Worm (Caenorhabditis elegans) whole organism, late embryonic: Measurements from ENCODE around the gene sre-51.

Experiments
- ama-1 ChIP-seq: fragments of 150-350 bp; optimal IDR thresholded peaks from 2 replicates; lab custom pipeline; 2014
- ceh-14 ChIP-seq: sonication (generic microtip); optimal IDR thresholded peaks from 2 replicates; lab custom pipeline; 2016; ENCODE audit warnings: missing genotype, missing genetic modification characterization, missing compliant biosample characterization
- fax-1 ChIP-seq: sonication (generic microtip); optimal IDR thresholded peaks from 2 replicates; lab custom pipeline; 2016; ENCODE audit warnings: missing genotype, missing genetic modification characterization, missing compliant biosample characterization
- fkh-10 ChIP-seq: fragments of 150-350 bp; optimal IDR thresholded peaks from 2 replicates; lab custom pipeline; 2014; ENCODE audit warnings: missing biosample characterization, missing genetic modification reagents, missing genetic modification characterization
- sox-4 ChIP-seq: sonication (generic microtip); optimal IDR thresholded peaks from 2 replicates; lab custom pipeline; 2017; ENCODE audit warnings: mild to moderate bottlenecking, missing genetic modification characterization, inconsistent platforms, missing compliant biosample characterization

DNA sequence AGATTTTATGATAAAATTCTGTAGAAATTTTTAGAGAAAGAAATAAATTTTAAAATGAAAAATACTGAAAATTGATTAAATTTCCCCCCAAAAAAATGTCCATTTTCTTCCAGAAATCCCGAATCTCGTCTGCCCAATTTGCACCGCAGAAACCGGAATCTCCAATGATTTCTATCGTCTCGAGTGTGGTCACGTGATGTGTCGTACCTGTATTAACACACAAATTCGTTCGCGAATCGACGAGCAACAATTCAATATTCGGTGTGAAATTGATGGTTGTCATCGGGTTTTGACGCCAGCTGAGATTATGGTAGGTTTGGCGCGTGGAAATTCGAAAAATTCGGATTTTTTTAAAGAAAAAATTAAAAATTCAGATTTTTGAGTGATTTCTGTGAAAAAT is 15.1 kb upstream of the sre-51 start:
- TF ChIP-seq sox-4 (no peak), fax-1 (tag; lab: Kevin White, UChicago) (no peak), ama-1 (no peak), ceh-14 (tag; lab: Kevin White, UChicago) (no peak), fkh-10 (GFP tag; lab: Kevin White, UChicago) (no peak)
